Worm (Caenorhabditis elegans): ENCODE data around the gene F33D4.4.

Gene F33D4.4

ce11 chrIV:7689326-7689725 is 17.4 kb downstream of the F33D4.4 start:
- TF ChIP-seq flt-1 (GFP tag; IDR thresholded peaks at IDR 0.05) (no peak), klf-2 (GFP tag; conservative IDR thresholded peaks at IDR 0.05) (no peak), tab-1 (GFP tag; IDR thresholded peaks at IDR 0.05) (no peak), med-1 (GFP tag; optimal IDR thresholded peaks at IDR 0.05; ENCODE audit: insufficient read depth) (no peak), ztf-23 (GFP tag; IDR thresholded peaks at IDR 0.05) (no peak), ztf-29 (GFP tag; IDR thresholded peaks at IDR 0.05) (no peak), cog-1 (tag; optimal IDR thresholded peaks at IDR 0.05) (no peak), ref-1 (GFP tag; conservative IDR thresholded peaks at IDR 0.05) (no peak), T22C8.4 (GFP tag; IDR thresholded peaks at IDR 0.05) (no peak)

- TF ChIP-seq med-1 (GFP tag; optimal IDR thresholded peaks at IDR 0.05; ENCODE audit: insufficient read depth) (no peak), tab-1 (GFP tag; IDR thresholded peaks at IDR 0.05) (no peak), ztf-23 (GFP tag; IDR thresholded peaks at IDR 0.05) (no peak), klf-2 (GFP tag; conservative IDR thresholded peaks at IDR 0.05) (no peak), ztf-29 (GFP tag; IDR thresholded peaks at IDR 0.05) (no peak), cog-1 (tag; optimal IDR thresholded peaks at IDR 0.05) (no peak), flt-1 (GFP tag; IDR thresholded peaks at IDR 0.05) (no peak), T22C8.4 (GFP tag; IDR thresholded peaks at IDR 0.05) (no peak), ref-1 (GFP tag; conservative IDR thresholded peaks at IDR 0.05) (no peak)
Measured at ce11 chrIV:7679120-7679519, 27.6 kb downstream of the F33D4.4 start.

- no peak for TF ChIP-seq flt-1 (GFP tag; IDR thresholded peaks at IDR 0.05)
- no peak for TF ChIP-seq med-1 (GFP tag; optimal IDR thresholded peaks at IDR 0.05; ENCODE audit: insufficient read depth)
- TF ChIP-seq tab-1 (GFP tag; IDR thresholded peaks at IDR 0.05): no peak
- TF ChIP-seq T22C8.4 (GFP tag; IDR thresholded peaks at IDR 0.05): no peak
- TF ChIP-seq ztf-29 (GFP tag; IDR thresholded peaks at IDR 0.05): no peak
- no peak for TF ChIP-seq ztf-23 (GFP tag; IDR thresholded peaks at IDR 0.05)
- no peak for TF ChIP-seq ref-1 (GFP tag; conservative IDR thresholded peaks at IDR 0.05)
- TF ChIP-seq cog-1 (tag; optimal IDR thresholded peaks at IDR 0.05): no peak
- no peak for TF ChIP-seq klf-2 (GFP tag; conservative IDR thresholded peaks at IDR 0.05)
Measured at ce11 chrIV:7674874-7675273, 31.8 kb downstream of the F33D4.4 start, which contains the start of gene itr-1. TSS of gene itr-1 (plus strand) at chrIV:7675174.

ce11 chrIV:7672872-7673271 is 33.8 kb downstream of the F33D4.4 start, which contains the start of gene C08G9.2:
TSS of gene C08G9.2 (minus strand) at chrIV:7672972.
- TF ChIP-seq klf-2 (GFP tag; conservative IDR thresholded peaks at IDR 0.05): no peak
- TF ChIP-seq ztf-23 (GFP tag; IDR thresholded peaks at IDR 0.05): no peak
- TF ChIP-seq ztf-29 (GFP tag; IDR thresholded peaks at IDR 0.05): no peak
- no peak for TF ChIP-seq tab-1 (GFP tag; IDR thresholded peaks at IDR 0.05)
- no peak for TF ChIP-seq flt-1 (GFP tag; IDR thresholded peaks at IDR 0.05)

ce11 chrIV:7663006-7663405 is 43.7 kb downstream of the F33D4.4 start:
- TF ChIP-seq tab-1 (GFP tag; IDR thresholded peaks at IDR 0.05) (no peak), cog-1 (tag; optimal IDR thresholded peaks at IDR 0.05) (no peak), flt-1 (GFP tag; IDR thresholded peaks at IDR 0.05) (no peak), ztf-23 (GFP tag; IDR thresholded peaks at IDR 0.05) (no peak)

- TF ChIP-seq klf-2 (GFP tag; conservative IDR thresholded peaks at IDR 0.05): no peak
- no peak for TF ChIP-seq T22C8.4 (GFP tag; IDR thresholded peaks at IDR 0.05)
- TF ChIP-seq ref-1 (GFP tag; conservative IDR thresholded peaks at IDR 0.05): no peak
Measured at ce11 chrIV:7661569-7661968, 45.1 kb downstream of the F33D4.4 start.

ce11 chrIV:7659481-7659880 is 47.2 kb downstream of the F33D4.4 start:
- TF ChIP-seq flt-1 (GFP tag; IDR thresholded peaks at IDR 0.05): no peak
- no peak for TF ChIP-seq ztf-23 (GFP tag; IDR thresholded peaks at IDR 0.05)
- no peak for TF ChIP-seq ztf-29 (GFP tag; IDR thresholded peaks at IDR 0.05)
- no peak for TF ChIP-seq ref-1 (GFP tag; conservative IDR thresholded peaks at IDR 0.05)
- no peak for TF ChIP-seq T22C8.4 (GFP tag; IDR thresholded peaks at IDR 0.05)
- no peak for TF ChIP-seq klf-2 (GFP tag; conservative IDR thresholded peaks at IDR 0.05)
- no peak for TF ChIP-seq cog-1 (tag; optimal IDR thresholded peaks at IDR 0.05)
- TF ChIP-seq med-1 (GFP tag; optimal IDR thresholded peaks at IDR 0.05; ENCODE audit: insufficient read depth): no peak
- TF ChIP-seq tab-1 (GFP tag; IDR thresholded peaks at IDR 0.05): no peak

ce11 chrIV:7658589-7658988 is 48.1 kb downstream of the F33D4.4 start, which contains the start of gene C08G9.1:
TSS of gene C08G9.1 (plus strand) at chrIV:7658763.
- TF ChIP-seq T22C8.4 (GFP tag; IDR thresholded peaks at IDR 0.05) (no peak), ref-1 (GFP tag; conservative IDR thresholded peaks at IDR 0.05) (no peak), ztf-29 (GFP tag; IDR thresholded peaks at IDR 0.05) (no peak), med-1 (GFP tag; optimal IDR thresholded peaks at IDR 0.05; ENCODE audit: insufficient read depth) (no peak), ztf-23 (GFP tag; IDR thresholded peaks at IDR 0.05) (no peak), cog-1 (tag; optimal IDR thresholded peaks at IDR 0.05) (no peak)

ce11 chrIV:7654212-7654778 is 52.4 kb downstream of the F33D4.4 start, which contains the start of gene nrde-4:
TSS of gene nrde-4 (minus strand) at chrIV:7654262.
- no peak for TF ChIP-seq ref-1 (GFP tag; conservative IDR thresholded peaks at IDR 0.05)
- 0 out of 2 replicates have a peak, but pooled peaks have one; percentile 12 for TF ChIP-seq ztf-29 (GFP tag; IDR thresholded peaks at IDR 0.05)
- peak; percentile 70; the same call in 1 of the 2 replicates for TF ChIP-seq flt-1 (GFP tag; IDR thresholded peaks at IDR 0.05)
- no peak for TF ChIP-seq tab-1 (GFP tag; IDR thresholded peaks at IDR 0.05)
- TF ChIP-seq med-1 (GFP tag; optimal IDR thresholded peaks at IDR 0.05; ENCODE audit: insufficient read depth): no peak
- no peak for TF ChIP-seq T22C8.4 (GFP tag; IDR thresholded peaks at IDR 0.05)
- no peak for TF ChIP-seq klf-2 (GFP tag; conservative IDR thresholded peaks at IDR 0.05)
- peak; percentile 85 for TF ChIP-seq ztf-23 (GFP tag; IDR thresholded peaks at IDR 0.05)
- TF ChIP-seq cog-1 (tag; optimal IDR thresholded peaks at IDR 0.05): peak; percentile 41
